Worm (Caenorhabditis elegans) whole organism, mixed stage, embryonic: ENCODE data around the gene ZK180.6.

Experiments
- ces-1 ChIP-seq: fragments of 150-350 bp; optimal IDR thresholded peaks from 2 replicates; lab custom pipeline; 2014; ENCODE audit warnings: missing biosample characterization, missing genetic modification reagents, missing genetic modification characterization
- drap-1 ChIP-seq: fragments of 200-800 bp; sonication (Bioruptor generic); optimal IDR thresholded peaks from 3 replicates; lab custom pipeline; 2018; ENCODE audit warnings: mild to moderate bottlenecking, missing genetic modification characterization, missing compliant biosample characterization
- elt-1 ChIP-seq: sonication (generic microtip); optimal IDR thresholded peaks from 2 replicates; lab custom pipeline; 2017; ENCODE audit warnings: missing genetic modification characterization, mild to moderate bottlenecking, missing compliant biosample characterization, antibody characterized with exemption, moderate library complexity, borderline replicate concordance; ENCODE audit not compliant: insufficient read depth
- elt-3 ChIP-seq: fragments of 150-350 bp; optimal IDR thresholded peaks from 2 replicates; lab custom pipeline; 2014; ENCODE audit warnings: missing biosample characterization, missing genetic modification characterization
- hlh-1 ChIP-seq: fragments of 150-350 bp; optimal IDR thresholded peaks from 2 replicates; lab custom pipeline; 2014; ENCODE audit warnings: missing biosample characterization, missing genetic modification reagents, missing genetic modification characterization
- lsy-2 ChIP-seq: fragments of 150-350 bp; optimal IDR thresholded peaks from 2 replicates; lab custom pipeline; 2014; ENCODE audit warnings: missing biosample characterization, missing genetic modification characterization
- mep-1 ChIP-seq: fragments of 150-350 bp; optimal IDR thresholded peaks from 2 replicates; lab custom pipeline; 2017; ENCODE audit warnings: missing biosample characterization, missing genetic modification reagents, missing genetic modification characterization, inconsistent platforms
- nhr-2 ChIP-seq: fragments of 150-350 bp; optimal IDR thresholded peaks from 2 replicates; lab custom pipeline; 2014; ENCODE audit warnings: missing biosample characterization, missing genetic modification characterization
- snpc-4 ChIP-seq: fragments of 150-350 bp; optimal IDR thresholded peaks from 2 replicates; lab custom pipeline; 2014; ENCODE audit warnings: missing biosample characterization, missing genetic modification characterization
- tbx-8 ChIP-seq: fragments of 200-800 bp; sonication (Bioruptor generic); optimal IDR thresholded peaks from 2 replicates; lab custom pipeline; 2018; ENCODE audit warnings: mild to moderate bottlenecking, missing genetic modification characterization, moderate library complexity, missing compliant biosample characterization
- unc-120 ChIP-seq: sonication (generic microtip); optimal IDR thresholded peaks from 2 replicates; lab custom pipeline; 2017; ENCODE audit warnings: missing genetic modification characterization, missing compliant biosample characterization; ENCODE audit not compliant: poor library complexity, severe bottlenecking
- unc-39 ChIP-seq: fragments of 150-350 bp; optimal IDR thresholded peaks from 2 replicates; lab custom pipeline; 2014; ENCODE audit warnings: missing biosample characterization, missing genetic modification characterization
- unc-62 ChIP-seq: fragments of 150-350 bp; optimal IDR thresholded peaks from 2 replicates; lab custom pipeline; 2014; ENCODE audit warnings: missing biosample characterization, missing genetic modification reagents, missing genetic modification characterization
- ztf-11 ChIP-seq: fragments of 150-350 bp; optimal IDR thresholded peaks from 2 replicates; lab custom pipeline; 2014; ENCODE audit warnings: missing biosample characterization, missing genetic modification characterization

DNA sequence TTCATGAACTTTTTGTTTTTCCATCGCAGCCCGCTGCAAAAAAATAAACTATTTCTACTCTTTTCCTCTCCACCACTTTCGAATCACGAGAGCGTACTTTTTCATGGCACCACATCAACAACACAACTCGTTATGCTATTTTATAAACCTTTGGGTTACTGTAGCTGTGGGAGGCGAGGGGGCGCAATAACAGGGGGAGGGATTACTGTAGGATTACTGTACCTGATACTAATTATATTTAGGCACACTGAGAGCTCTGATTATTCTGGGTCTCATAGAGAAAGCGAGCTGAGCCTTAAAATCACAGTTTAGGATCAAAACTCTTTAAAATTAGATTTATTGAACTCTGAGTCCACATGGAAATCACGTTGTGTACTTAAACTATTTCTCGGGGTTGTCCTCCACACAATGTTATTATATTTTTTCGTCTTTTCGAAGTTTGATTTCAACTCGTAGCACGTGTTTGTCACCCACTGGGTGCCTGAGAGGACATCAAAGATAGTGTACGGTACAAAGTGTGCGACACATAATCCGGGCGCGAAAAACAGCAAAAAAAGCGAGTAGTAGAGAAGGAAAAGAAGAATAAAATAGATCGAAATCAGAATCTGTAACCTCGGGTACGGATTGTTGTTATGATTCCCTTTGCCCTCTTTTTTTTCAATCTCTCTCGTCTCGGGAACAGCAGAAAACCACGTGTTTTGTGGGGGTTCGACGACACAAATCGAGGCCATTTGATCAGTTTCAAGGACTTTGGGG is 52.2 kb downstream of the ZK180.6 start:
- TF ChIP-seq elt-3 (tag; lab: Kevin White, UChicago): no peak
- no peak for TF ChIP-seq ces-1 (GFP tag; lab: Kevin White, UChicago)
- TF ChIP-seq tbx-8 (GFP tag; lab: Kevin White, UChicago): no peak
- no peak for TF ChIP-seq ztf-11 (tag; lab: Kevin White, UChicago)
- no peak for TF ChIP-seq lsy-2 (tag; lab: Kevin White, UChicago)
- TF ChIP-seq unc-39 (tag; lab: Kevin White, UChicago): no peak
- no peak for TF ChIP-seq unc-62 (GFP tag; lab: Kevin White, UChicago)
- no peak for TF ChIP-seq snpc-4 (tag; lab: Kevin White, UChicago)
- TF ChIP-seq elt-1: no peak
- no peak for TF ChIP-seq mep-1 (tag; lab: Kevin White, UChicago)
- TF ChIP-seq nhr-2 (tag; lab: Kevin White, UChicago): no peak
- no peak for TF ChIP-seq drap-1 (GFP tag; lab: Kevin White, UChicago)
- TF ChIP-seq unc-120: no peak
- no peak for TF ChIP-seq hlh-1
